Worm (Caenorhabditis elegans) whole organism, L1 larva: ENCODE results near the gene F10A3.12.

Experiments used
- ces-1 ChIP-seq: fragments of 150-350 bp; optimal IDR thresholded peaks from 2 replicates; lab custom pipeline; 2014; ENCODE audit warnings: missing biosample characterization, missing genetic modification reagents, missing genetic modification characterization
- dpl-1 ChIP-seq, 3 experiments: fragments of 150-350 bp in 2 of 3; sonication (generic microtip) in 1 of 3; optimal IDR thresholded peaks; 2 replicates each; lab custom pipeline; 2014 to 2017; ENCODE audit warnings: missing biosample characterization in 3 of 3, missing genetic modification characterization in 3 of 3, missing genetic modification reagents in 3 of 3
- elt-2 ChIP-seq: sonication (generic microtip); optimal IDR thresholded peaks from 2 replicates; lab custom pipeline; 2016; ENCODE audit warnings: missing genetic modification characterization, mild to moderate bottlenecking, inconsistent platforms, missing compliant biosample characterization, missing genetic modification reagents
- elt-3 ChIP-seq, 6 experiments: fragments of 150-350 bp in 1 of 6; sonication (generic microtip); optimal IDR thresholded peaks; 2 replicates each; lab custom pipeline; 2017 to 2018; ENCODE audit warnings: missing biosample characterization in 6 of 6, missing genetic modification characterization in 6 of 6, inconsistent platforms in 1 of 6
- lin-14 ChIP-seq: fragments of 200-800 bp; sonication (Bioruptor generic); optimal IDR thresholded peaks from 2 replicates; lab custom pipeline; 2018; ENCODE audit warnings: mild to moderate bottlenecking, missing genetic modification characterization, moderate library complexity, missing compliant biosample characterization
- lsy-2 ChIP-seq, 2 experiments: fragments of 150-350 bp; optimal IDR thresholded peaks; 2 replicates each; lab custom pipeline; 2014; ENCODE audit warnings: missing biosample characterization in 2 of 2, missing genetic modification characterization in 2 of 2
- mep-1 ChIP-seq: fragments of 150-350 bp; optimal IDR thresholded peaks from 2 replicates; lab custom pipeline; 2014; ENCODE audit warnings: missing biosample characterization, missing genetic modification characterization
- nhr-237 ChIP-seq: fragments of 150-350 bp; optimal IDR thresholded peaks from 2 replicates; lab custom pipeline; 2014; ENCODE audit warnings: missing biosample characterization, missing genetic modification characterization
- nhr-76 ChIP-seq: sonication (generic microtip); optimal IDR thresholded peaks from 2 replicates; lab custom pipeline; 2017; ENCODE audit warnings: missing biosample characterization, missing genetic modification characterization
- nhr-90 ChIP-seq: sonication (generic microtip); optimal IDR thresholded peaks from 2 replicates; lab custom pipeline; 2016; ENCODE audit warnings: mild to moderate bottlenecking, missing genetic modification characterization, missing compliant biosample characterization; ENCODE audit not compliant: poor library complexity
- swsn-7 ChIP-seq: sonication (generic microtip); optimal IDR thresholded peaks from 2 replicates; lab custom pipeline; 2016; ENCODE audit warnings: missing genetic modification characterization, missing compliant biosample characterization
- unc-62 ChIP-seq: fragments of 150-350 bp; optimal IDR thresholded peaks from 2 replicates; lab custom pipeline; 2014; ENCODE audit warnings: missing biosample characterization, missing genetic modification reagents, missing genetic modification characterization
- unc-98 ChIP-seq: fragments of 200-800 bp; sonication (Bioruptor generic); IDR thresholded peaks from 2 replicates; pipeline ENCODE4 v1.3.6; 2022; ENCODE audit warnings: missing genetic modification characterization, missing compliant biosample characterization
- ztf-4 ChIP-seq: fragments of 150-350 bp; optimal IDR thresholded peaks from 2 replicates; lab custom pipeline; 2014; ENCODE audit warnings: missing biosample characterization, missing genetic modification characterization

- TF ChIP-seq nhr-90 (tag; lab: Kevin White, UChicago) (no peak), elt-3 (tag; optimal IDR thresholded peaks at IDR 0.05; lab: Kevin White, UChicago) (no peak), nhr-237 (no peak), ztf-4 (tag; lab: Kevin White, UChicago) (no peak), swsn-7 (tag; lab: Kevin White, UChicago) (no peak), mep-1 (tag; lab: Kevin White, UChicago) (no peak), nhr-76 (tag; lab: Kevin White, UChicago) (no peak), unc-98 (GFP tag; lab: Robert Waterston, UW) (no peak), ces-1 (GFP tag; lab: Kevin White, UChicago) (no peak), lsy-2 (tag; optimal IDR thresholded peaks at IDR 0.05; lab: Kevin White, UChicago) (no peak), elt-2 (tag; lab: Kevin White, UChicago) (no peak), lin-14 (GFP tag; lab: Kevin White, UChicago) (no peak), unc-62 (GFP tag; lab: Kevin White, UChicago) (no peak), dpl-1 (GFP tag; optimal IDR thresholded peaks at IDR 0.05; lab: Kevin White, UChicago) (no peak)
Observed at ce11 chrV:16183357-16183756, 19.5 kb downstream of the F10A3.12 start, which contains the start of gene srz-14.
